Worm (Caenorhabditis elegans): ENCODE data around the gene Y56A3A.31.

Y56A3A.31 gene

DNA sequence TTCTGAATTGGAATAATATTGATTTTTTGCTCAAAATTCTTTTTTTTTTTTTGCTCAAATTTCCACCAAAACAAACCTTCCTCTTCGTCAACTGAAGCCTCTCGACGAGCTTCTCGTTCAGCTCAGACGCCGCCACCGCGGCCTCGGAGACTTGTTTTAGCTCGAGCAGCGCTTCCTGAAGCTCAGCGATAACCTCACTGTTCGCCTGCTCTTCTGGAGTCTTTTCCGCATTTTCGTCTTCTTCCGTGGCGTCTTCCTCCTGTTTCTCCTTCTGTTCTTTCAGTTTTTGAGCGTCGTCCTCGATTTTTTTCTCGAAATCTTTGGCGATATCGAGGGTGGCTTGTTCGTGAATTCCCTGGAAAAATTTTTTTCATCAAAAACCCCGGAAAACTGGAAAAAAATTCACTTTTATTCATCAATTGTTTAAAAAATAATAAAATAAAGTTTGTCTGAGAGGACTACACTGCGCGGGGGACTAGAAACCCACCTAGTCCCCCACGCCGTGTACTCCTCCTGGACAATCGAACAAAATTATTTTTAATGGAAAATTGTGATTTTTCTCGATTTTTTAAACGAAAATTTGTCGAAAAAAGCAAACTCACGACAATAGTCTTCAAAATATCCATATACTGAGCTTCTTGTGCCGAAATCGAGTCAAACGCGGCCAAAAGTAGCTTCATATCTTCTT is 28.1 kb upstream of the Y56A3A.31 start (continued):
- TF ChIP-seq sptf-2 (GFP tag; optimal IDR thresholded peaks at IDR 0.05) (no peak), bed-2 (GFP tag; IDR thresholded peaks at IDR 0.05) (peak; percentile 35; the same call in 1 of the 2 replicates), unc-62 (GFP tag; optimal IDR thresholded peaks at IDR 0.05) (no peak), efl-1 (GFP tag; optimal IDR thresholded peaks at IDR 0.05) (peak; percentile 12), Y56A3A.18 (GFP tag; IDR thresholded peaks at IDR 0.05) (no peak), mes-4 (tag; optimal IDR thresholded peaks at IDR 0.05) (no peak), tbx-9 (tag; optimal IDR thresholded peaks at IDR 0.05; ENCODE audit: borderline replicate concordance) (no peak), egl-44 (GFP tag; IDR thresholded peaks at IDR 0.05) (no peak), F33H1.4 (GFP tag; IDR thresholded peaks at IDR 0.05) (peak; percentile 66), F22D6.2 (tag; optimal IDR thresholded peaks at IDR 0.05) (peak; percentile 49), zfh-2 (GFP tag; conservative IDR thresholded peaks at IDR 0.05) (peak; percentile 58; the same call in 1 of the 2 replicates), D2030.7 (GFP tag; IDR thresholded peaks at IDR 0.05) (peak; percentile 62; the same call in 1 of the 2 replicates), dpl-1 (GFP tag; optimal IDR thresholded peaks at IDR 0.05) (peak; percentile 31), F55B11.4 (tag; optimal IDR thresholded peaks at IDR 0.05; ENCODE audit: borderline replicate concordance, insufficient read depth) (no peak), F23B12.7 (tag; optimal IDR thresholded peaks at IDR 0.05; ENCODE audit: insufficient read depth) (no peak), aptf-2 (GFP tag; conservative IDR thresholded peaks at IDR 0.05) (0 out of 2 replicates have a peak, but pooled peaks have one; percentile 30), F39B2.1 (GFP tag; IDR thresholded peaks at IDR 0.05) (no peak), attf-5 (GFP tag; optimal IDR thresholded peaks at IDR 0.05) (no peak), ZK185.1 (tag; optimal IDR thresholded peaks at IDR 0.05; ENCODE audit: poor library complexity, severe bottlenecking) (no peak), F37B4.10 (GFP tag; IDR thresholded peaks at IDR 0.05) (no peak), B0336.3 (GFP tag; IDR thresholded peaks at IDR 0.05) (peak; percentile 80), rcor-1 (GFP tag; IDR thresholded peaks at IDR 0.05) (peak; percentile 82), dox-1 (GFP tag; IDR thresholded peaks at IDR 0.05) (peak; percentile 67; the same call in 1 of the 2 replicates), lin-26 (GFP tag; IDR thresholded peaks at IDR 0.05) (no peak), snpc-4 (GFP tag; optimal IDR thresholded peaks at IDR 0.05) (no peak), snpc-4 (tag; optimal IDR thresholded peaks at IDR 0.05) (peak in 1 of 4 experiments; percentile 44), F10E7.11 (tag; optimal IDR thresholded peaks at IDR 0.05) (peak; percentile 60), die-1 (tag; optimal IDR thresholded peaks at IDR 0.05) (no peak), lin-54 (GFP tag; optimal IDR thresholded peaks at IDR 0.05) (peak; percentile 59), K11D2.4 (GFP tag; IDR thresholded peaks at IDR 0.05) (peak; percentile 77), tbp1 (GFP tag; optimal IDR thresholded peaks at IDR 0.05) (peak; percentile 39), snpc-3.4 (tag; optimal IDR thresholded peaks at IDR 0.05) (peak; percentile 58), snpc-1.1 (tag; optimal IDR thresholded peaks at IDR 0.05; ENCODE audit: insufficient read depth) (no peak)

DNA sequence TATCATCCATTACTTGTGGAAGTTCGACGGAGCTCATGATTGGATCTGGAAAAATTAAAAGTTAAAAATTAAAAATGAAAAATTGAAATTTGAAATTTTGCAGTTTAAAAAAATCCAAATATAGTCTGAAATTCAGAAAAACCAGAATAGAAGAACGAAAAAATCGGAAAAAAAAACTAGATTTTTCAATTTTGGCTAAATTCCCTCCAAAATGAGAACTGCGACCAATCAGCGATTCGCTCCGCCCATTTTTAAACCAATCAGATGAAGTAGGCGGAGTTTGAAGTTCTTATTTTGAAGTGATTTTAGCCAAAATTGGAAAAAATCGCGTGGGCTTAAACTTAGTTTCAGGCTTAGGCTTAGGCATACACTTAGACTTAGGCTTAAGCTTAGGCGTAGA is 27.3 kb upstream of the Y56A3A.31 start, which contains the start of gene Y56A3A.7:
Gene Y56A3A.7 (minus strand): TSS at position 47 of the 400 bp plus-strand sequence.
- no peak for TF ChIP-seq ceh-27 (GFP tag; optimal IDR thresholded peaks at IDR 0.05)
- no peak for TF ChIP-seq F37B4.10 (GFP tag; IDR thresholded peaks at IDR 0.05)
- TF ChIP-seq fkh-3 (tag; optimal IDR thresholded peaks at IDR 0.05), result no peak
- TF ChIP-seq ceh-91 (GFP tag; IDR thresholded peaks at IDR 0.05), result no peak
- TF ChIP-seq F49E8.2 (tag; optimal IDR thresholded peaks at IDR 0.05; ENCODE audit: insufficient read depth), result no peak
- TF ChIP-seq ztf-25 (GFP tag; IDR thresholded peaks at IDR 0.05), result no peak
- no peak for TF ChIP-seq Y56A3A.18 (GFP tag; IDR thresholded peaks at IDR 0.05)
- no peak for TF ChIP-seq rpc-1 (optimal IDR thresholded peaks at IDR 0.05)
- no peak for TF ChIP-seq rpc-1 (tag; optimal IDR thresholded peaks at IDR 0.05)
- no peak for TF ChIP-seq B0035.1 (tag; optimal IDR thresholded peaks at IDR 0.05)
- TF ChIP-seq tbp1 (GFP tag; optimal IDR thresholded peaks at IDR 0.05), result no peak
- no peak for TF ChIP-seq attf-6 (GFP tag; IDR thresholded peaks at IDR 0.05)
- TF ChIP-seq lin-35 (GFP tag; optimal IDR thresholded peaks at IDR 0.05), result no peak
